Worm (Caenorhabditis elegans) whole organism, late embryonic: ENCODE measurements around the gene F52C12.6.

ENCODE experiments used
- C38D4.7 ChIP-seq: fragments of 200-800 bp; sonication (Bioruptor generic); optimal IDR thresholded peaks from 2 replicates; lab custom pipeline; 2018; ENCODE audit warnings: mild to moderate bottlenecking, missing genetic modification characterization, moderate library complexity, missing compliant biosample characterization
- F13H6.1 ChIP-seq: sonication (generic microtip); optimal IDR thresholded peaks from 2 replicates; lab custom pipeline; 2016; ENCODE audit warnings: missing genetic modification characterization, missing compliant biosample characterization
- ama-1 ChIP-seq: fragments of 150-350 bp; optimal IDR thresholded peaks from 2 replicates; lab custom pipeline; 2014
- ceh-18 ChIP-seq: sonication (generic microtip); optimal IDR thresholded peaks from 2 replicates; lab custom pipeline; 2016; ENCODE audit warnings: missing genetic modification characterization, missing compliant biosample characterization
- ceh-2 ChIP-seq: sonication (generic microtip); optimal IDR thresholded peaks from 2 replicates; lab custom pipeline; 2016; ENCODE audit warnings: missing genotype, missing genetic modification characterization, missing compliant biosample characterization
- ceh-31 ChIP-seq: sonication (generic microtip); optimal IDR thresholded peaks from 2 replicates; lab custom pipeline; 2016; ENCODE audit warnings: missing genetic modification characterization, missing compliant biosample characterization
- elt-4 ChIP-seq: sonication (generic microtip); optimal IDR thresholded peaks from 2 replicates; lab custom pipeline; 2016; ENCODE audit warnings: missing genetic modification characterization, missing compliant biosample characterization
- ets-4 ChIP-seq: sonication (generic microtip); optimal IDR thresholded peaks from 2 replicates; lab custom pipeline; 2016; ENCODE audit warnings: missing genetic modification characterization, missing compliant biosample characterization
- lin-11 ChIP-seq: fragments of 200-800 bp; sonication (Bioruptor generic); optimal IDR thresholded peaks from 2 replicates; lab custom pipeline; 2018; ENCODE audit warnings: mild to moderate bottlenecking, missing genetic modification characterization, missing compliant biosample characterization
- npax-4 ChIP-seq: sonication (generic microtip); optimal IDR thresholded peaks from 2 replicates; lab custom pipeline; 2016; ENCODE audit warnings: missing genetic modification characterization, missing compliant biosample characterization
- rnt-1 ChIP-seq: sonication (generic microtip); optimal IDR thresholded peaks from 2 replicates; lab custom pipeline; 2016; ENCODE audit warnings: missing genetic modification characterization, missing compliant biosample characterization
- unc-42 ChIP-seq: sonication (generic microtip); optimal IDR thresholded peaks from 2 replicates; lab custom pipeline; 2016; ENCODE audit warnings: missing genotype, missing genetic modification characterization, missing compliant biosample characterization
- unc-86 ChIP-seq: sonication (generic microtip); optimal IDR thresholded peaks from 2 replicates; lab custom pipeline; 2016; ENCODE audit warnings: missing genetic modification characterization, missing compliant biosample characterization

DNA sequence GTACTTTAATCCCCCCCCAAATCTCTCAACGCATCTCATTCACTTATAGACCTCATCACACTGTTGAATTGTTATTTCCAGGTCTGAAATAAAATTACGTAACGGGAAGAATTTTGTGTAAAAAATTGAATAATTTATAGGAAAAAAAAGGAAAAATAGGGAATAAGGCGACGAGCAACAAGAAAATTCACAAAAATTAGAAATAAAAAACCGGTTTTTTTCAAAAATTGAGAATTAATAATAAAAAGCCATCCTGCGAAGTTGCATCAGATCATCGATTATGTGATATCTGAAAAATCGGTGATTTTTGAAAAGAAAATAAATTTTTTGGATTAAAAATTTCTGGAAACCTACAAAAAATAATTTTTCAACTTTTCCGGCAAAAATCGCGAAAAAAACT is 52.4 kb downstream of the F52C12.6 start:
- TF ChIP-seq C38D4.7 (GFP tag; lab: Kevin White, UChicago): no peak
- TF ChIP-seq ceh-18 (tag; lab: Kevin White, UChicago): no peak
- TF ChIP-seq unc-86 (tag; lab: Kevin White, UChicago): no peak
- TF ChIP-seq npax-4 (tag; lab: Kevin White, UChicago): no peak
- TF ChIP-seq ets-4: no peak
- no peak for TF ChIP-seq F13H6.1 (tag; lab: Kevin White, UChicago)
- no peak for TF ChIP-seq rnt-1 (tag; lab: Kevin White, UChicago)
- no peak for TF ChIP-seq ceh-2
- TF ChIP-seq elt-4 (tag; lab: Kevin White, UChicago): no peak
- TF ChIP-seq ceh-31 (tag; lab: Kevin White, UChicago): no peak
- no peak for TF ChIP-seq lin-11 (tag; lab: Kevin White, UChicago)
- TF ChIP-seq ama-1 (lab: Kevin White, UChicago): no peak
- TF ChIP-seq unc-42: no peak
